Fruit fly (Drosophila melanogaster) whole organism, wandering third instar larva: ENCODE results near the gene CG3517.

Source experiments
- Abd-B ChIP-seq: fragments of >200 bp; optimal IDR thresholded peaks from 2 replicates; lab custom pipeline; 2017; ENCODE audit warnings: missing biosample characterization, missing genetic modification characterization
- CG32264 ChIP-seq: fragments of 200-800 bp; sonication (Bioruptor generic); optimal IDR thresholded peaks from 2 replicates; lab custom pipeline; 2016; ENCODE audit warnings: missing biosample characterization, missing genetic modification characterization
- CG9705 ChIP-seq: fragments of 200-800 bp; sonication (Bioruptor generic); optimal IDR thresholded peaks from 2 replicates; lab custom pipeline; 2018; ENCODE audit warnings: missing biosample characterization, mild to moderate bottlenecking, missing genetic modification characterization
- CrebA ChIP-seq: fragments of 200-800 bp; sonication (Bioruptor generic); optimal IDR thresholded peaks from 2 replicates; lab custom pipeline; 2016; ENCODE audit warnings: missing biosample characterization, mild to moderate bottlenecking, missing genetic modification characterization, borderline replicate concordance
- Dfd ChIP-seq: fragments of >200 bp; optimal IDR thresholded peaks from 2 replicates; lab custom pipeline; 2017; ENCODE audit warnings: missing biosample characterization, missing genetic modification characterization
- Dif ChIP-seq: fragments of 200-275, 200-300 bp; sonication (Bioruptor generic); optimal IDR thresholded peaks from 2 replicates; lab custom pipeline; 2018; ENCODE audit warnings: missing biosample characterization, missing genetic modification characterization; ENCODE audit not compliant: partially characterized antibody
- GATAd ChIP-seq: sonication (Bioruptor generic); optimal IDR thresholded peaks from 2 replicates; lab custom pipeline; 2016; ENCODE audit warnings: missing biosample characterization, missing genetic modification characterization
- HLH106 ChIP-seq: fragments of 200-800 bp; optimal IDR thresholded peaks from 3 replicates; lab custom pipeline; 2019; ENCODE audit warnings: missing biosample characterization, mild to moderate bottlenecking, missing genetic modification characterization, moderate library complexity
- Hnf4 ChIP-seq: fragments of 200-800 bp; sonication (Bioruptor generic); optimal IDR thresholded peaks from 2 replicates; lab custom pipeline; 2016; ENCODE audit warnings: missing biosample characterization, mild to moderate bottlenecking, missing genetic modification characterization
- Hr78 ChIP-seq: fragments of >200 bp; optimal IDR thresholded peaks from 2 replicates; lab custom pipeline; 2017; ENCODE audit warnings: missing biosample characterization, missing genetic modification characterization
- Hr83 ChIP-seq: fragments of 200-300 bp; sonication (Bioruptor generic); optimal IDR thresholded peaks from 2 replicates; lab custom pipeline; 2016; ENCODE audit warnings: missing biosample characterization, mild to moderate bottlenecking, missing genetic modification characterization, moderate library complexity; ENCODE audit not compliant: poor library complexity, severe bottlenecking
- Jra ChIP-seq: sonication (Bioruptor generic); optimal IDR thresholded peaks from 2 replicates; lab custom pipeline; 2016; ENCODE audit warnings: missing biosample characterization, missing genetic modification characterization
- Mio ChIP-seq: sonication (Bioruptor generic); optimal IDR thresholded peaks from 2 replicates; lab custom pipeline; 2016; ENCODE audit warnings: missing biosample characterization, missing genetic modification characterization
- Myc ChIP-seq: fragments of >200 bp; optimal IDR thresholded peaks from 2 replicates; lab custom pipeline; 2017
- N ChIP-seq: fragments of >200 bp; optimal IDR thresholded peaks from 2 replicates; lab custom pipeline; 2018; ENCODE audit warnings: missing biosample characterization, missing external identifiers, missing genetic modification characterization
- OdsH ChIP-seq: fragments of 200-800 bp; sonication (Bioruptor generic); optimal IDR thresholded peaks from 2 replicates; lab custom pipeline; 2016; ENCODE audit warnings: missing biosample characterization, mild to moderate bottlenecking, missing genetic modification characterization
- Rel ChIP-seq, 2 experiments: fragments of 200-800 bp; sonication (Bioruptor generic) in 1 of 2; optimal IDR thresholded peaks; 2 replicates in 1 of 2; 3 replicates in 1 of 2; lab custom pipeline; 2016 to 2019; ENCODE audit warnings: mild to moderate bottlenecking in 2 of 2, missing biosample characterization in 2 of 2, missing genetic modification characterization in 2 of 2, moderate library complexity in 1 of 2
- Sp1 ChIP-seq: fragments of 200-800 bp; sonication (Bioruptor generic); optimal IDR thresholded peaks from 3 replicates; lab custom pipeline; 2019; ENCODE audit warnings: missing biosample characterization, mild to moderate bottlenecking, missing genetic modification characterization, moderate library complexity
- Vsx2 ChIP-seq: fragments of 200-300, 225-300 bp; sonication (Bioruptor generic); optimal IDR thresholded peaks from 2 replicates; lab custom pipeline; 2018; ENCODE audit warnings: missing biosample characterization, missing genetic modification characterization; ENCODE audit not compliant: partially characterized antibody
- br ChIP-seq: fragments of 200-800 bp; sonication (Bioruptor generic); optimal IDR thresholded peaks from 2 replicates; lab custom pipeline; 2016; ENCODE audit warnings: missing biosample characterization, missing genetic modification characterization
- brk ChIP-seq: fragments of 200-800 bp; sonication (Bioruptor generic); optimal IDR thresholded peaks from 2 replicates; lab custom pipeline; 2016; ENCODE audit warnings: missing biosample characterization, mild to moderate bottlenecking, missing genetic modification characterization
- dl ChIP-seq, 2 experiments: fragments of 175-275, 200-275 bp in 1 of 2; fragments of 200-275 bp in 1 of 2; sonication (Bioruptor generic); optimal IDR thresholded peaks; lab custom pipeline; 2018; ENCODE audit warnings: mild to moderate bottlenecking in 2 of 2, missing biosample characterization in 2 of 2, missing genetic modification characterization in 2 of 2, moderate library complexity in 2 of 2; ENCODE audit not compliant: partially characterized antibody in 2 of 2, insufficient read depth in 1 of 2
- dmrt93B ChIP-seq: fragments of 200-800 bp; sonication (Bioruptor generic); optimal IDR thresholded peaks from 2 replicates; lab custom pipeline; 2018; ENCODE audit warnings: missing biosample characterization, mild to moderate bottlenecking, missing genetic modification characterization
- dsf ChIP-seq: sonication (Bioruptor generic); optimal IDR thresholded peaks from 2 replicates; lab custom pipeline; 2016; ENCODE audit warnings: missing biosample characterization, missing genetic modification characterization, borderline replicate concordance
- ey ChIP-seq: fragments of 200-800 bp; sonication (Bioruptor generic); optimal IDR thresholded peaks from 2 replicates; lab custom pipeline; 2016; ENCODE audit warnings: missing biosample characterization, missing genetic modification characterization
- foxo ChIP-seq, 2 experiments: fragments of 200-800 bp; sonication (Bioruptor generic); optimal IDR thresholded peaks; 2 replicates in 1 of 2; 3 replicates in 1 of 2; lab custom pipeline; 2016 to 2017; ENCODE audit warnings: missing biosample characterization in 2 of 2, missing genetic modification characterization in 2 of 2
- fru ChIP-seq: fragments of 200-800 bp; sonication (Bioruptor generic); optimal IDR thresholded peaks from 3 replicates; lab custom pipeline; 2016; ENCODE audit warnings: missing biosample characterization, mild to moderate bottlenecking, missing genetic modification characterization
- h ChIP-seq: fragments of 200-800 bp; sonication (Bioruptor generic); optimal IDR thresholded peaks from 3 replicates; lab custom pipeline; 2016; ENCODE audit warnings: missing biosample characterization, mild to moderate bottlenecking, missing genetic modification characterization
- jim ChIP-seq: fragments of 175-275, 200-325 bp; sonication (Bioruptor generic); optimal IDR thresholded peaks from 2 replicates; lab custom pipeline; 2016; ENCODE audit warnings: missing biosample characterization, mild to moderate bottlenecking, missing genetic modification characterization
- lola ChIP-seq: fragments of >200 bp; optimal IDR thresholded peaks from 2 replicates; lab custom pipeline; 2017; ENCODE audit warnings: missing biosample characterization, missing genetic modification characterization
- pan ChIP-seq: fragments of >200 bp; optimal IDR thresholded peaks from 2 replicates; lab custom pipeline; 2017
- psq ChIP-seq: fragments of 200-800 bp; sonication (Bioruptor generic); optimal IDR thresholded peaks from 3 replicates; lab custom pipeline; 2017; ENCODE audit warnings: missing biosample characterization, mild to moderate bottlenecking, missing genetic modification characterization, moderate library complexity
- rgr ChIP-seq: fragments of 200-800 bp; sonication (Bioruptor generic); optimal IDR thresholded peaks from 3 replicates; lab custom pipeline; 2016; ENCODE audit warnings: missing biosample characterization, mild to moderate bottlenecking, missing genetic modification characterization
- sage ChIP-seq: fragments of 200-800 bp; sonication (Bioruptor generic); optimal IDR thresholded peaks from 2 replicates; lab custom pipeline; 2016; ENCODE audit warnings: missing biosample characterization, mild to moderate bottlenecking, missing genetic modification characterization
- sv ChIP-seq: fragments of 200-800 bp; sonication (Bioruptor generic); optimal IDR thresholded peaks from 3 replicates; lab custom pipeline; 2016; ENCODE audit warnings: missing biosample characterization, missing genetic modification characterization
- tai ChIP-seq: sonication (Bioruptor generic); optimal IDR thresholded peaks from 2 replicates; lab custom pipeline; 2016; ENCODE audit warnings: missing biosample characterization, missing genetic modification characterization
- usp ChIP-seq: fragments of >200 bp; optimal IDR thresholded peaks from 2 replicates; lab custom pipeline; 2017; ENCODE audit warnings: missing biosample characterization, missing genetic modification characterization
- woc ChIP-seq: sonication (Bioruptor generic); optimal IDR thresholded peaks from 2 replicates; lab custom pipeline; 2016; ENCODE audit warnings: missing biosample characterization, mild to moderate bottlenecking, missing genetic modification characterization

CG3517 gene

dm6 chr3R:19404296-19404695 lies 20.7 kb downstream of the CG3517 start:
- TF ChIP-seq tai (GFP tag; lab: Kevin White, UChicago): no peak

- TF ChIP-seq Abd-B (GFP tag; lab: Kevin White, UChicago) (no peak), tai (GFP tag; lab: Kevin White, UChicago) (peak; percentile 97), psq (GFP tag; lab: Kevin White, UChicago) (peak; percentile 90), rgr (GFP tag; lab: Kevin White, UChicago) (peak; percentile 95), N (GFP tag; lab: Kevin White, UChicago) (no peak), h (GFP tag; lab: Kevin White, UChicago) (peak; percentile 95), fru (GFP tag; lab: Kevin White, UChicago) (peak; percentile 93), HLH106 (peak; percentile 93), Mio (peak; percentile 57), OdsH (peak; percentile 91), Vsx2 (GFP tag; lab: Kevin White, UChicago) (no peak), Myc (lab: Kevin White, UChicago) (peak; percentile 21), lola (no peak), pan (lab: Kevin White, UChicago) (no peak), GATAd (peak; percentile 87), Hr83 (peak; percentile 45), Dif (GFP tag; lab: Kevin White, UChicago) (no peak), sage (GFP tag; lab: Kevin White, UChicago) (peak; percentile 75), ey (GFP tag; lab: Kevin White, UChicago) (peak; percentile 94), foxo (GFP tag; optimal IDR thresholded peaks at IDR 0.05; lab: Kevin White, UChicago) (peak; percentile 63 to 96), br (peak; percentile 92), Hr78 (no peak), CG32264 (peak; percentile 83), usp (no peak), sv (GFP tag; lab: Kevin White, UChicago) (peak; percentile 97), dl (GFP tag; optimal IDR thresholded peaks at IDR 0.05; lab: Kevin White, UChicago; ENCODE audit: insufficient read depth in 1 of 2, partially characterized antibody in 2 of 2) (no peak), CG9705 (peak; percentile 85), dsf (GFP tag; lab: Kevin White, UChicago) (peak; percentile 91), Jra (peak; percentile 96), Hnf4 (peak; percentile 94), jim (GFP tag; lab: Kevin White, UChicago) (peak; percentile 67), brk (peak; percentile 95), CrebA (GFP tag; lab: Kevin White, UChicago) (peak; percentile 18), dmrt93B (GFP tag; lab: Kevin White, UChicago) (peak; percentile 91), woc (peak; percentile 90), Sp1 (GFP tag; lab: Kevin White, UChicago) (peak; percentile 86)
These were observed 21.9 kb downstream of the CG3517 start, which contains the start of the genes Ino80 and Aptx for dm6 chr3R:19403096-19403515. TSS of gene Ino80 (minus strand) at chr3R:19403153. TSS of gene Aptx (plus strand) at chr3R:19403455.

dm6 chr3R:19398467-19398866 lies 26.5 kb downstream of the CG3517 start, which contains the start of gene CG31244:
TSS of gene CG31244 (minus strand) at chr3R:19398567.
- TF ChIP-seq Rel (GFP tag; optimal IDR thresholded peaks at IDR 0.05; lab: Kevin White, UChicago) (no peak), Rel (tag; optimal IDR thresholded peaks at IDR 0.05; lab: Kevin White, UChicago) (no peak), Hr78 (no peak), dsf (GFP tag; lab: Kevin White, UChicago) (no peak), usp (no peak), brk (no peak), lola (no peak), Dif (GFP tag; lab: Kevin White, UChicago) (no peak), N (GFP tag; lab: Kevin White, UChicago) (no peak), Mio (no peak), CG9705 (no peak), Sp1 (GFP tag; lab: Kevin White, UChicago) (no peak), Abd-B (GFP tag; lab: Kevin White, UChicago) (no peak), Vsx2 (GFP tag; lab: Kevin White, UChicago) (no peak), br (no peak), jim (GFP tag; lab: Kevin White, UChicago) (no peak), Dfd (GFP tag; lab: Kevin White, UChicago) (no peak), CrebA (GFP tag; lab: Kevin White, UChicago) (no peak), dl (GFP tag; optimal IDR thresholded peaks at IDR 0.05; lab: Kevin White, UChicago; ENCODE audit: insufficient read depth in 1 of 2, partially characterized antibody in 2 of 2) (no peak)
